Worm (Caenorhabditis elegans): ENCODE results near the gene dac-1.

ce11 chrIII:844577-844976 is 28.6 kb downstream of the dac-1 start:
- no peak for TF ChIP-seq klf-2 (GFP tag; conservative IDR thresholded peaks at IDR 0.05)
- no peak for TF ChIP-seq ztf-29 (GFP tag; IDR thresholded peaks at IDR 0.05)
- no peak for TF ChIP-seq cog-1 (tag; optimal IDR thresholded peaks at IDR 0.05)
- no peak for TF ChIP-seq flt-1 (GFP tag; IDR thresholded peaks at IDR 0.05)
- no peak for TF ChIP-seq med-1 (GFP tag; optimal IDR thresholded peaks at IDR 0.05; ENCODE audit: insufficient read depth)
- no peak for TF ChIP-seq ref-1 (GFP tag; conservative IDR thresholded peaks at IDR 0.05)
